Worm (Caenorhabditis elegans): ENCODE results near the gene F41E6.7.

- TF ChIP-seq snpc-4 (tag; optimal IDR thresholded peaks at IDR 0.05) = no peak
- no peak for TF ChIP-seq nhr-77 (tag; optimal IDR thresholded peaks at IDR 0.05)
- no peak for TF ChIP-seq unc-130 (GFP tag; optimal IDR thresholded peaks at IDR 0.05)
- TF ChIP-seq zip-2 (tag; optimal IDR thresholded peaks at IDR 0.05) = no peak
- TF ChIP-seq nhr-10 (tag; optimal IDR thresholded peaks at IDR 0.05) = no peak
- no peak for TF ChIP-seq ceh-82 (tag; optimal IDR thresholded peaks at IDR 0.05)
- no peak for TF ChIP-seq attf-4 (tag; optimal IDR thresholded peaks at IDR 0.05)
- no peak for TF ChIP-seq nhr-11 (tag; optimal IDR thresholded peaks at IDR 0.05)
- TF ChIP-seq ces-1 (GFP tag; optimal IDR thresholded peaks at IDR 0.05) = no peak
- no peak for TF ChIP-seq F49E8.2 (tag; optimal IDR thresholded peaks at IDR 0.05; ENCODE audit: borderline replicate concordance)
- no peak for TF ChIP-seq ceh-44 (GFP tag; IDR thresholded peaks at IDR 0.05)
Observed at ce11 chrV:8629029-8629428, 29.9 kb upstream of the F41E6.7 start, which contains the start of gene F41E6.12.
